Fruit fly (Drosophila melanogaster): ENCODE measurements around the gene CG44385.

DNA sequence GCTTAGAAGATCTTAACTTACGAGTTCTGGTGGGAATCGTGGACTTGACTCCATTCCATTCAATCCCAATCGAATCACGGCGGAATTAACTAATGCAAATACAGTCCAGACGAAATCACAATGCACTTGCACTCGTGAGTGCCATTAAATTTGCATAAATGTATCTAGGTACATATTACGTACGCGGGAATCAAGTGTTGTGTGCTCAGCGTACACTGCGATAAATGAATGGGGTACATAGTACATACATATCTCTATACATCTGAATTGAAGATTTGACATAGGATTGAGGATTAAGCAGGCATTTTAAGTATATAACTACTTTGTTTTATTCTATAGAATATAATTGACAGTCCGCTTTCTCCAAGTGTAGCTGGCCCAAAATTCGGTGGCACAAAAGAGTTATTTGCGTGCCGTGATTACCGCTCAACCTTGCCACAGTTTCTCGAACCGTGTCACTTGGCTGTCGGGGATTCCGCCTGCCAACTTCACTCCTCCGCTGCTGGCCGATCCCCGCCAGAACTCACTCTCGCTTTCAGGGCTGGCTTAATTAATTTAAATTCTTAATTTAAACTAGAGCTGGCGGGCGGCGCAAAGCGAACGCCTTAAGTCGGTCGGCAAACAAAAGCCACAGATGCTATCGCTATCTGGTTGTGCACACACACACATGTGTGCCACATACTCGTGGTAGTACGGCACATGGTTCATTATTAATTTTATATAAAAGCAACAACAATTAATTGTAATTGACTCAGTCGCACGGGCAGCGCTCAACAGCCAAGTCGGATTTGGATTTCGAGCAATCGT lies 9.8 kb upstream of the CG44385 start, which contains the start of the genes CG15199 and CG15202:
- TF ChIP-seq pad (GFP tag; optimal IDR thresholded peaks at IDR 0.05): no peak
- TF ChIP-seq CG7101 (tag; optimal IDR thresholded peaks at IDR 0.05): no peak
- TF ChIP-seq CG12768 (GFP tag; optimal IDR thresholded peaks at IDR 0.05): no peak
- peak; percentile 44 for TF ChIP-seq Hr96 (GFP tag; optimal IDR thresholded peaks at IDR 0.05)
- TF ChIP-seq kay (GFP tag; ENCODE audit: borderline replicate concordance): no peak
- no peak for TF ChIP-seq Crg-1 (GFP tag; optimal IDR thresholded peaks at IDR 0.05)
- TF ChIP-seq ovo (GFP tag; optimal IDR thresholded peaks at IDR 0.05): no peak
- no peak for TF ChIP-seq CG7045 (GFP tag; optimal IDR thresholded peaks at IDR 0.05)
- no peak for TF ChIP-seq Clk (GFP tag; optimal IDR thresholded peaks at IDR 0.05)
- no peak for TF ChIP-seq CG14711 (tag; optimal IDR thresholded peaks at IDR 0.05)
- TF ChIP-seq CG11617 (GFP tag; optimal IDR thresholded peaks at IDR 0.05): no peak

All from whole organism, adult.